Fruit fly (Drosophila melanogaster) whole organism, wandering third instar larva: ENCODE measurements around the gene DopEcR.

Source experiments
- Abd-B ChIP-seq: fragments of >200 bp; optimal IDR thresholded peaks from 2 replicates; lab custom pipeline; 2017; ENCODE audit warnings: missing biosample characterization, missing genetic modification characterization
- CG32264 ChIP-seq: fragments of 200-800 bp; sonication (Bioruptor generic); optimal IDR thresholded peaks from 2 replicates; lab custom pipeline; 2016; ENCODE audit warnings: missing biosample characterization, missing genetic modification characterization
- CG9705 ChIP-seq: fragments of 200-800 bp; sonication (Bioruptor generic); optimal IDR thresholded peaks from 2 replicates; lab custom pipeline; 2018; ENCODE audit warnings: missing biosample characterization, mild to moderate bottlenecking, missing genetic modification characterization
- CrebA ChIP-seq: fragments of 200-800 bp; sonication (Bioruptor generic); optimal IDR thresholded peaks from 2 replicates; lab custom pipeline; 2016; ENCODE audit warnings: missing biosample characterization, mild to moderate bottlenecking, missing genetic modification characterization, borderline replicate concordance
- Dfd ChIP-seq: fragments of >200 bp; optimal IDR thresholded peaks from 2 replicates; lab custom pipeline; 2017; ENCODE audit warnings: missing biosample characterization, missing genetic modification characterization
- Dif ChIP-seq: fragments of 200-275, 200-300 bp; sonication (Bioruptor generic); optimal IDR thresholded peaks from 2 replicates; lab custom pipeline; 2018; ENCODE audit warnings: missing biosample characterization, missing genetic modification characterization; ENCODE audit not compliant: partially characterized antibody
- HLH106 ChIP-seq: fragments of 200-800 bp; optimal IDR thresholded peaks from 3 replicates; lab custom pipeline; 2019; ENCODE audit warnings: missing biosample characterization, mild to moderate bottlenecking, missing genetic modification characterization, moderate library complexity
- Hnf4 ChIP-seq: fragments of 200-800 bp; sonication (Bioruptor generic); optimal IDR thresholded peaks from 2 replicates; lab custom pipeline; 2016; ENCODE audit warnings: missing biosample characterization, mild to moderate bottlenecking, missing genetic modification characterization
- Hr83 ChIP-seq: fragments of 200-300 bp; sonication (Bioruptor generic); optimal IDR thresholded peaks from 2 replicates; lab custom pipeline; 2016; ENCODE audit warnings: missing biosample characterization, mild to moderate bottlenecking, missing genetic modification characterization, moderate library complexity; ENCODE audit not compliant: poor library complexity, severe bottlenecking
- Mio ChIP-seq: sonication (Bioruptor generic); optimal IDR thresholded peaks from 2 replicates; lab custom pipeline; 2016; ENCODE audit warnings: missing biosample characterization, missing genetic modification characterization
- Myc ChIP-seq: fragments of >200 bp; optimal IDR thresholded peaks from 2 replicates; lab custom pipeline; 2017
- OdsH ChIP-seq: fragments of 200-800 bp; sonication (Bioruptor generic); optimal IDR thresholded peaks from 2 replicates; lab custom pipeline; 2016; ENCODE audit warnings: missing biosample characterization, mild to moderate bottlenecking, missing genetic modification characterization
- Rel ChIP-seq, 2 experiments: fragments of 200-800 bp; sonication (Bioruptor generic) in 1 of 2; optimal IDR thresholded peaks; 2 replicates in 1 of 2; 3 replicates in 1 of 2; lab custom pipeline; 2016 to 2019; ENCODE audit warnings: mild to moderate bottlenecking in 2 of 2, missing biosample characterization in 2 of 2, missing genetic modification characterization in 2 of 2, moderate library complexity in 1 of 2
- Sp1 ChIP-seq: fragments of 200-800 bp; sonication (Bioruptor generic); optimal IDR thresholded peaks from 3 replicates; lab custom pipeline; 2019; ENCODE audit warnings: missing biosample characterization, mild to moderate bottlenecking, missing genetic modification characterization, moderate library complexity
- Vsx2 ChIP-seq: fragments of 200-300, 225-300 bp; sonication (Bioruptor generic); optimal IDR thresholded peaks from 2 replicates; lab custom pipeline; 2018; ENCODE audit warnings: missing biosample characterization, missing genetic modification characterization; ENCODE audit not compliant: partially characterized antibody
- br ChIP-seq: fragments of 200-800 bp; sonication (Bioruptor generic); optimal IDR thresholded peaks from 2 replicates; lab custom pipeline; 2016; ENCODE audit warnings: missing biosample characterization, missing genetic modification characterization
- brk ChIP-seq: fragments of 200-800 bp; sonication (Bioruptor generic); optimal IDR thresholded peaks from 2 replicates; lab custom pipeline; 2016; ENCODE audit warnings: missing biosample characterization, mild to moderate bottlenecking, missing genetic modification characterization
- dl ChIP-seq, 2 experiments: fragments of 175-275, 200-275 bp in 1 of 2; fragments of 200-275 bp in 1 of 2; sonication (Bioruptor generic); optimal IDR thresholded peaks; lab custom pipeline; 2018; ENCODE audit warnings: mild to moderate bottlenecking in 2 of 2, missing biosample characterization in 2 of 2, missing genetic modification characterization in 2 of 2, moderate library complexity in 2 of 2; ENCODE audit not compliant: partially characterized antibody in 2 of 2, insufficient read depth in 1 of 2
- dmrt93B ChIP-seq: fragments of 200-800 bp; sonication (Bioruptor generic); optimal IDR thresholded peaks from 2 replicates; lab custom pipeline; 2018; ENCODE audit warnings: missing biosample characterization, mild to moderate bottlenecking, missing genetic modification characterization
- dsf ChIP-seq: sonication (Bioruptor generic); optimal IDR thresholded peaks from 2 replicates; lab custom pipeline; 2016; ENCODE audit warnings: missing biosample characterization, missing genetic modification characterization, borderline replicate concordance
- ey ChIP-seq: fragments of 200-800 bp; sonication (Bioruptor generic); optimal IDR thresholded peaks from 2 replicates; lab custom pipeline; 2016; ENCODE audit warnings: missing biosample characterization, missing genetic modification characterization
- foxo ChIP-seq, 2 experiments: fragments of 200-800 bp; sonication (Bioruptor generic); optimal IDR thresholded peaks; 2 replicates in 1 of 2; 3 replicates in 1 of 2; lab custom pipeline; 2016 to 2017; ENCODE audit warnings: missing biosample characterization in 2 of 2, missing genetic modification characterization in 2 of 2
- fru ChIP-seq: fragments of 200-800 bp; sonication (Bioruptor generic); optimal IDR thresholded peaks from 3 replicates; lab custom pipeline; 2016; ENCODE audit warnings: missing biosample characterization, mild to moderate bottlenecking, missing genetic modification characterization
- h ChIP-seq: fragments of 200-800 bp; sonication (Bioruptor generic); optimal IDR thresholded peaks from 3 replicates; lab custom pipeline; 2016; ENCODE audit warnings: missing biosample characterization, mild to moderate bottlenecking, missing genetic modification characterization
- lola ChIP-seq: fragments of >200 bp; optimal IDR thresholded peaks from 2 replicates; lab custom pipeline; 2017; ENCODE audit warnings: missing biosample characterization, missing genetic modification characterization
- psq ChIP-seq: fragments of 200-800 bp; sonication (Bioruptor generic); optimal IDR thresholded peaks from 3 replicates; lab custom pipeline; 2017; ENCODE audit warnings: missing biosample characterization, mild to moderate bottlenecking, missing genetic modification characterization, moderate library complexity
- rgr ChIP-seq: fragments of 200-800 bp; sonication (Bioruptor generic); optimal IDR thresholded peaks from 3 replicates; lab custom pipeline; 2016; ENCODE audit warnings: missing biosample characterization, mild to moderate bottlenecking, missing genetic modification characterization
- sage ChIP-seq: fragments of 200-800 bp; sonication (Bioruptor generic); optimal IDR thresholded peaks from 2 replicates; lab custom pipeline; 2016; ENCODE audit warnings: missing biosample characterization, mild to moderate bottlenecking, missing genetic modification characterization
- sv ChIP-seq: fragments of 200-800 bp; sonication (Bioruptor generic); optimal IDR thresholded peaks from 3 replicates; lab custom pipeline; 2016; ENCODE audit warnings: missing biosample characterization, missing genetic modification characterization
- tai ChIP-seq: sonication (Bioruptor generic); optimal IDR thresholded peaks from 2 replicates; lab custom pipeline; 2016; ENCODE audit warnings: missing biosample characterization, missing genetic modification characterization
- usp ChIP-seq: fragments of >200 bp; optimal IDR thresholded peaks from 2 replicates; lab custom pipeline; 2017; ENCODE audit warnings: missing biosample characterization, missing genetic modification characterization
- woc ChIP-seq: sonication (Bioruptor generic); optimal IDR thresholded peaks from 2 replicates; lab custom pipeline; 2016; ENCODE audit warnings: missing biosample characterization, mild to moderate bottlenecking, missing genetic modification characterization

The DopEcR gene

dm6 chr3L:4382581-4382980 is 2.4 kb upstream of the DopEcR start:
- TF ChIP-seq Abd-B (GFP tag; lab: Kevin White, UChicago) (no peak), usp (no peak), Rel (GFP tag; optimal IDR thresholded peaks at IDR 0.05; lab: Kevin White, UChicago) (no peak), Rel (tag; optimal IDR thresholded peaks at IDR 0.05; lab: Kevin White, UChicago) (no peak), sage (GFP tag; lab: Kevin White, UChicago) (no peak), OdsH (GFP tag; lab: Kevin White, UChicago) (no peak), Sp1 (no peak), Dfd (GFP tag; lab: Kevin White, UChicago) (no peak), lola (GFP tag; lab: Kevin White, UChicago) (no peak), CG9705 (GFP tag; lab: Kevin White, UChicago) (no peak), Dif (GFP tag; lab: Kevin White, UChicago) (no peak), woc (GFP tag; lab: Kevin White, UChicago) (no peak), tai (GFP tag; lab: Kevin White, UChicago) (no peak)

- no peak for TF ChIP-seq Vsx2 (GFP tag; lab: Kevin White, UChicago)
- TF ChIP-seq Myc, result no peak
- TF ChIP-seq Hr83 (GFP tag; lab: Kevin White, UChicago), result no peak
- no peak for TF ChIP-seq ey (GFP tag; lab: Kevin White, UChicago)
- TF ChIP-seq Hnf4, result no peak
Measured at dm6 chr3L:4381529-4381928, 1.3 kb upstream of the DopEcR start, which contains the start of gene CG32240. Gene CG32240, minus strand, starts transcription at chr3L:4381629.

dm6 chr3L:4378895-4379294 is 1.3 kb downstream of the DopEcR start:
- TF ChIP-seq brk (GFP tag; lab: Kevin White, UChicago) (no peak), woc (GFP tag; lab: Kevin White, UChicago) (no peak), usp (no peak), psq (GFP tag; lab: Kevin White, UChicago) (peak; percentile 71), Mio (GFP tag; lab: Kevin White, UChicago) (no peak), tai (GFP tag; lab: Kevin White, UChicago) (no peak), Sp1 (no peak), br (GFP tag; lab: Kevin White, UChicago) (peak; percentile 9), OdsH (GFP tag; lab: Kevin White, UChicago) (peak; percentile 31), h (GFP tag; lab: Kevin White, UChicago) (peak; percentile 62), rgr (GFP tag; lab: Kevin White, UChicago) (peak; percentile 42), sv (GFP tag; lab: Kevin White, UChicago) (peak; percentile 24), Hnf4 (no peak), dmrt93B (GFP tag; lab: Kevin White, UChicago) (peak; percentile 11), fru (GFP tag; lab: Kevin White, UChicago) (peak; percentile 42), HLH106 (peak; percentile 45), foxo (GFP tag; optimal IDR thresholded peaks at IDR 0.05; lab: Kevin White, UChicago) (peak in 1 of 2 experiments; percentile 42), ey (GFP tag; lab: Kevin White, UChicago) (peak; percentile 47)

DNA sequence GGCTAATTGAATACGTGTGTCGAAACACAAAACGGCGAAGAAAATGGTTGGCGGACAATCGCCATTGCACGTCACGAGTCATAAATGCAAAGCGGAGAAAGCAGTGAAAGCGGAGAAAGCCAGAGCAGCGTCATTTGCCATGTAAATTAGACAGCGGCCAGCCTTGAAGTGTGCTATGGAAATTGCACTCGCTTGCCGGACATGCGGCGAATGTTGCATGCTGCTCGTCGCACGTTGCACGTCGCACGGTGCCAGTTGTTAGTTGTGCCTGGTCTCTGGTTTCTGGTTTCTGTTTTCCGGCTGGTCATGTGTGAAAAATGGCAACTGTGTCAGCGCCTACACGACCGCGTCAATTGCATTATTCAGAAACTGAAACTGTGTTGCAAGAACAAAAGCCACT is 2.7 kb downstream of the DopEcR start:
- TF ChIP-seq CG9705 (GFP tag; lab: Kevin White, UChicago) (no peak), rgr (GFP tag; lab: Kevin White, UChicago) (no peak), dsf (GFP tag; lab: Kevin White, UChicago) (no peak), Dif (GFP tag; lab: Kevin White, UChicago) (no peak), br (GFP tag; lab: Kevin White, UChicago) (no peak), brk (GFP tag; lab: Kevin White, UChicago) (no peak), foxo (GFP tag; optimal IDR thresholded peaks at IDR 0.05; lab: Kevin White, UChicago) (no peak), Myc (no peak)

DNA sequence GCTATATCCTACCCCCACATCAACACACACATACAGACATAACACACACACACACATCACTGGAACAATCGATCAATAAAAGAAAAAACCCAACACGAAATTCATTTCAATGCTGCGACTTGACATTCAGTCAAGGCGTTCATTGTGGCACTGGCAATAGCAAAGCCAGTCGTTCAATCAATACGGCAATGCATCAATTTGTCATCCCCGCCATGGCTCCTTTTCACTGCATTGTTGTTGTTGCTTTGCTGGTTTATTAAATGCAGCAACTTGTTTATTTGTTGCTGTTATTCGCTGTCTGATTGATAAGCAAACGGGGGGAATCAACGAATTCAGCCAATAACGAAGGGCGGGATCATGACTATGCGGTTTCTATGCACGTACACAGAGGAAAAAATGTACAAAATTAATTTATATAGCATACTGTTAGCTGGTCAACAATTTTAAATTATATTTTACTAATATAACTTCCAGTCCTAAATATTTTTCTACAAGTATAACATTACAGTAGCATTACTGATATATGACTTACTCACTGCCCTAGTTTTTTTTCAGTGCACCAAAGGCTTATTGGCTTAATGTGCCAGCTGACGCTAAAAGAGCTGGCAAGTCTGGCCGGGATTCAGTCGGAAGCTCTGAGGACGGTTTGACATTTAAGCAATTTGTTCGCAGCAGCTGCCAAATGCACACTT is 4.4 kb downstream of the DopEcR start:
- no peak for TF ChIP-seq usp
- no peak for TF ChIP-seq woc (GFP tag; lab: Kevin White, UChicago)
- TF ChIP-seq brk (GFP tag; lab: Kevin White, UChicago), result no peak
- no peak for TF ChIP-seq Hr83 (GFP tag; lab: Kevin White, UChicago)
- no peak for TF ChIP-seq br (GFP tag; lab: Kevin White, UChicago)
- no peak for TF ChIP-seq h (GFP tag; lab: Kevin White, UChicago)
- TF ChIP-seq lola (GFP tag; lab: Kevin White, UChicago), result no peak
- TF ChIP-seq sage (GFP tag; lab: Kevin White, UChicago), result no peak
- no peak for TF ChIP-seq tai (GFP tag; lab: Kevin White, UChicago)
- TF ChIP-seq CG9705 (GFP tag; lab: Kevin White, UChicago), result no peak
- no peak for TF ChIP-seq dl (GFP tag; optimal IDR thresholded peaks at IDR 0.05; lab: Kevin White, UChicago; ENCODE audit: insufficient read depth in 1 of 2, partially characterized antibody in 2 of 2)
- TF ChIP-seq CG32264, result no peak
- no peak for TF ChIP-seq Myc
- no peak for TF ChIP-seq CrebA
